Fruit fly (Drosophila melanogaster) whole organism, embryonic: ENCODE data around the gene mon2.

Experiments used
- Ada2b ChIP-seq: fragments of 200-800 bp; sonication (Bioruptor generic); IDR thresholded peaks from 2 replicates; pipeline ENCODE4 v1.3.6; 2022; ENCODE audit warnings: missing biosample characterization, missing genetic modification characterization
- Atf3 ChIP-seq: fragments of 200-800 bp; sonication (Bioruptor generic); optimal IDR thresholded peaks from 3 replicates; lab custom pipeline; 2016; ENCODE audit warnings: missing biosample characterization, missing genetic modification characterization
- Atf6 ChIP-seq: fragments of 200-800 bp; sonication (Bioruptor generic); IDR thresholded peaks from 2 replicates; pipeline ENCODE4 v1.3.6; 2022; ENCODE audit warnings: missing biosample characterization, missing genetic modification characterization
- Bgb ChIP-seq: fragments of 200-800 bp; sonication (Bioruptor generic); IDR thresholded peaks from 2 replicates; pipeline ENCODE4 v1.3.6; 2022; ENCODE audit warnings: missing biosample characterization, missing genetic modification characterization; ENCODE audit not compliant: partially characterized antibody
- BtbVII ChIP-seq: fragments of 200-800 bp; sonication (Bioruptor generic); optimal IDR thresholded peaks from 3 replicates; lab custom pipeline; 2017; ENCODE audit warnings: missing biosample characterization, mild to moderate bottlenecking, missing genetic modification characterization
- C15 ChIP-seq: fragments of 200-800 bp; sonication (Bioruptor generic); IDR thresholded peaks from 3 replicates; pipeline ENCODE4 v1.3.6; 2022; ENCODE audit warnings: missing biosample characterization, missing genetic modification characterization
- CG1603 ChIP-seq: fragments of 200-800 bp; sonication (Bioruptor generic); optimal IDR thresholded peaks from 2 replicates; lab custom pipeline; 2019; ENCODE audit warnings: missing biosample characterization, mild to moderate bottlenecking, missing genetic modification characterization, moderate library complexity
- CG1647 ChIP-seq: fragments of 200-800 bp; sonication (Bioruptor generic); optimal IDR thresholded peaks from 3 replicates; lab custom pipeline; 2016; ENCODE audit warnings: missing biosample characterization, missing genetic modification characterization
- CG18599 ChIP-seq: fragments of 200-800 bp; sonication (Bioruptor generic); optimal IDR thresholded peaks from 3 replicates; lab custom pipeline; 2017; ENCODE audit warnings: missing biosample characterization, missing genetic modification characterization, mild to moderate bottlenecking, moderate library complexity, missing genetic modification reagents
- CG2199 ChIP-seq: fragments of 200-800 bp; sonication (Bioruptor generic); IDR thresholded peaks from 3 replicates; pipeline ENCODE4 v1.3.6; 2022; ENCODE audit warnings: missing biosample characterization, missing genetic modification characterization
- CG3838 ChIP-seq: fragments of 200-800 bp; sonication (Bioruptor generic); optimal IDR thresholded peaks from 3 replicates; lab custom pipeline; 2016; ENCODE audit warnings: missing biosample characterization, missing genetic modification characterization
- CG4617 ChIP-seq: fragments of 200-800 bp; sonication (Bioruptor generic); optimal IDR thresholded peaks from 3 replicates; lab custom pipeline; 2016; ENCODE audit warnings: missing biosample characterization, missing genetic modification characterization, borderline replicate concordance
- CG5180 ChIP-seq: fragments of 200-800 bp; sonication (Bioruptor generic); optimal IDR thresholded peaks from 3 replicates; lab custom pipeline; 2017; ENCODE audit warnings: missing biosample characterization, missing genetic modification characterization, mild to moderate bottlenecking, moderate library complexity, missing genetic modification reagents
- CG5245 ChIP-seq: fragments of 200-800 bp; sonication (Bioruptor generic); optimal IDR thresholded peaks from 3 replicates; lab custom pipeline; 2016; ENCODE audit warnings: missing biosample characterization, missing genetic modification characterization
- CG6689 ChIP-seq: fragments of 200-800 bp; sonication (Bioruptor generic); IDR thresholded peaks from 2 replicates; pipeline ENCODE4 v1.3.6; 2022; ENCODE audit warnings: missing biosample characterization, missing genetic modification characterization
- CG8290 ChIP-seq, 3 experiments: fragments of 200-800 bp; sonication (Bioruptor generic); optimal IDR thresholded peaks; 2 replicates each; lab custom pipeline; 2016 to 2019; ENCODE audit warnings: missing biosample characterization in 3 of 3, missing genetic modification characterization in 3 of 3, mild to moderate bottlenecking in 2 of 3, moderate library complexity in 1 of 3
- CG9215 ChIP-seq: fragments of 200-800 bp; sonication (Bioruptor generic); IDR thresholded peaks from 2 replicates; pipeline ENCODE4 v1.3.6; 2022; ENCODE audit warnings: missing biosample characterization, missing genetic modification characterization
- CG9609 ChIP-seq: fragments of 200-800 bp; sonication (Bioruptor generic); optimal IDR thresholded peaks from 3 replicates; lab custom pipeline; 2016; ENCODE audit warnings: missing biosample characterization, missing genetic modification characterization
- CG9876 ChIP-seq: fragments of 200-800 bp; sonication (Bioruptor generic); optimal IDR thresholded peaks from 2 replicates; lab custom pipeline; 2016; ENCODE audit warnings: missing biosample characterization, missing genetic modification characterization
- Dbx ChIP-seq: fragments of 200-800 bp; sonication (Bioruptor generic); IDR thresholded peaks from 3 replicates; pipeline ENCODE4 v1.3.6; 2022; ENCODE audit warnings: missing biosample characterization, missing genetic modification characterization
- Deaf1 ChIP-seq: fragments of 200-800 bp; optimal IDR thresholded peaks from 3 replicates; lab custom pipeline; 2019; ENCODE audit warnings: missing biosample characterization, mild to moderate bottlenecking, missing genetic modification characterization, moderate library complexity
- HmgZ ChIP-seq: fragments of 200-800 bp; sonication (Bioruptor generic); optimal IDR thresholded peaks from 2 replicates; lab custom pipeline; 2018; ENCODE audit warnings: missing biosample characterization, mild to moderate bottlenecking, missing genetic modification characterization
- MTF-1 ChIP-seq: fragments of 200-800 bp; sonication (Bioruptor generic); optimal IDR thresholded peaks from 2 replicates; lab custom pipeline; 2018; ENCODE audit warnings: missing biosample characterization, mild to moderate bottlenecking, missing genetic modification characterization, borderline replicate concordance
- Med ChIP-seq: fragments of 200-800 bp; sonication (Bioruptor generic); peaks from one replicate; lab custom pipeline; 2016; ENCODE audit warnings: missing biosample characterization, missing genetic modification characterization, mild to moderate bottlenecking, inconsistent platforms, moderate library complexity
- Scr ChIP-seq: fragments of 200-800 bp; sonication (Bioruptor generic); IDR thresholded peaks from 2 replicates; pipeline ENCODE4 v1.3.6; 2022; ENCODE audit warnings: missing biosample characterization, missing genetic modification characterization; ENCODE audit not compliant: partially characterized antibody
- Stat92E ChIP-seq, 3 experiments: fragments of >200 bp in 2 of 3; fragments of 200-800 bp in 1 of 3; sonication (Bioruptor generic) in 1 of 3; optimal IDR thresholded peaks; 2 replicates each; lab custom pipeline; 2017 to 2019; ENCODE audit warnings: missing biosample characterization in 3 of 3, missing genetic modification characterization in 3 of 3, mild to moderate bottlenecking in 1 of 3, moderate library complexity in 1 of 3
- Trl ChIP-seq, 3 experiments: fragments of >200 bp in 2 of 3; fragments of 200-800 bp in 1 of 3; sonication (Bioruptor generic) in 1 of 3; optimal IDR thresholded peaks; 2 replicates in 1 of 3; 3 replicates in 2 of 3; lab custom pipeline; 2016 to 2017; ENCODE audit warnings: missing biosample characterization in 1 of 3, missing genetic modification characterization in 1 of 3
- YL-1 ChIP-seq: fragments of 200-800 bp; sonication (Bioruptor generic); optimal IDR thresholded peaks from 3 replicates; lab custom pipeline; 2017; ENCODE audit warnings: missing biosample characterization, mild to moderate bottlenecking, missing genetic modification characterization
- ap ChIP-seq: fragments of 200-800 bp; sonication (Bioruptor generic); IDR thresholded peaks from 2 replicates; pipeline ENCODE4 v1.3.6; 2022; ENCODE audit warnings: missing biosample characterization, missing genetic modification characterization
- ash1 ChIP-seq: fragments of 200-800 bp; sonication (Bioruptor generic); optimal IDR thresholded peaks from 2 replicates; lab custom pipeline; 2018; ENCODE audit warnings: missing biosample characterization, mild to moderate bottlenecking, missing genetic modification characterization
- bcd ChIP-seq: fragments of 200-800 bp; sonication (Bioruptor generic); optimal IDR thresholded peaks from 2 replicates; lab custom pipeline; 2017; ENCODE audit warnings: missing biosample characterization, mild to moderate bottlenecking, missing genetic modification characterization
- cwo ChIP-seq: fragments of 200-800 bp; sonication (Bioruptor generic); optimal IDR thresholded peaks from 3 replicates; lab custom pipeline; 2017; ENCODE audit warnings: missing biosample characterization, missing genetic modification characterization, mild to moderate bottlenecking, moderate library complexity, missing genetic modification reagents
- da ChIP-seq: fragments of 200-800 bp; sonication (Bioruptor generic); optimal IDR thresholded peaks from 2 replicates; lab custom pipeline; 2016; ENCODE audit warnings: missing biosample characterization, missing genetic modification characterization
- dysf ChIP-seq: fragments of 200-800 bp; sonication (Bioruptor generic); IDR thresholded peaks from 3 replicates; pipeline ENCODE4 v1.3.6; 2022; ENCODE audit warnings: missing biosample characterization, missing genetic modification characterization
- h ChIP-seq: fragments of >200 bp; optimal IDR thresholded peaks from 2 replicates; lab custom pipeline; 2017
- kay ChIP-seq: fragments of 200-800 bp; sonication (Bioruptor generic); optimal IDR thresholded peaks from 2 replicates; lab custom pipeline; 2016; ENCODE audit warnings: missing biosample characterization, missing genetic modification characterization
- lola ChIP-seq, 3 experiments: fragments of >200 bp in 2 of 3; fragments of 200-800 bp in 1 of 3; sonication (Bioruptor generic) in 1 of 3; optimal IDR thresholded peaks; 2 replicates each; lab custom pipeline; 2017 to 2019; ENCODE audit warnings: missing biosample characterization in 3 of 3, missing genetic modification characterization in 3 of 3, mild to moderate bottlenecking in 1 of 3, moderate library complexity in 1 of 3
- mirr ChIP-seq: fragments of 200-800 bp; sonication (Bioruptor generic); optimal IDR thresholded peaks from 3 replicates; lab custom pipeline; 2018; ENCODE audit warnings: missing biosample characterization, mild to moderate bottlenecking, missing genetic modification characterization
- nerfin-1 ChIP-seq: fragments of 200-800 bp; sonication (Bioruptor generic); optimal IDR thresholded peaks from 3 replicates; lab custom pipeline; 2019; ENCODE audit warnings: missing biosample characterization, mild to moderate bottlenecking, missing genetic modification characterization, moderate library complexity
- pzg ChIP-seq: fragments of 200-800 bp; sonication (Bioruptor generic); optimal IDR thresholded peaks from 3 replicates; lab custom pipeline; 2018; ENCODE audit warnings: missing biosample characterization, mild to moderate bottlenecking, missing genetic modification characterization, moderate library complexity
- salm ChIP-seq: fragments of 200-800 bp; sonication (Bioruptor generic); optimal IDR thresholded peaks from 2 replicates; lab custom pipeline; 2018; ENCODE audit warnings: missing biosample characterization, mild to moderate bottlenecking, missing genetic modification characterization
- scrt ChIP-seq: fragments of 200-800 bp; sonication (Bioruptor generic); optimal IDR thresholded peaks from 2 replicates; lab custom pipeline; 2018; ENCODE audit warnings: missing biosample characterization, mild to moderate bottlenecking, missing genetic modification characterization, moderate library complexity
- sens ChIP-seq: fragments of 200-800 bp; sonication (Bioruptor generic); peaks from one replicate; lab custom pipeline; 2016; ENCODE audit warnings: missing biosample characterization, missing genetic modification characterization
- slbo ChIP-seq: fragments of 200-800 bp; sonication (Bioruptor generic); IDR thresholded peaks from 2 replicates; pipeline ENCODE4 v1.3.6; 2022; ENCODE audit warnings: missing biosample characterization, missing genetic modification characterization

mon2 gene

DNA sequence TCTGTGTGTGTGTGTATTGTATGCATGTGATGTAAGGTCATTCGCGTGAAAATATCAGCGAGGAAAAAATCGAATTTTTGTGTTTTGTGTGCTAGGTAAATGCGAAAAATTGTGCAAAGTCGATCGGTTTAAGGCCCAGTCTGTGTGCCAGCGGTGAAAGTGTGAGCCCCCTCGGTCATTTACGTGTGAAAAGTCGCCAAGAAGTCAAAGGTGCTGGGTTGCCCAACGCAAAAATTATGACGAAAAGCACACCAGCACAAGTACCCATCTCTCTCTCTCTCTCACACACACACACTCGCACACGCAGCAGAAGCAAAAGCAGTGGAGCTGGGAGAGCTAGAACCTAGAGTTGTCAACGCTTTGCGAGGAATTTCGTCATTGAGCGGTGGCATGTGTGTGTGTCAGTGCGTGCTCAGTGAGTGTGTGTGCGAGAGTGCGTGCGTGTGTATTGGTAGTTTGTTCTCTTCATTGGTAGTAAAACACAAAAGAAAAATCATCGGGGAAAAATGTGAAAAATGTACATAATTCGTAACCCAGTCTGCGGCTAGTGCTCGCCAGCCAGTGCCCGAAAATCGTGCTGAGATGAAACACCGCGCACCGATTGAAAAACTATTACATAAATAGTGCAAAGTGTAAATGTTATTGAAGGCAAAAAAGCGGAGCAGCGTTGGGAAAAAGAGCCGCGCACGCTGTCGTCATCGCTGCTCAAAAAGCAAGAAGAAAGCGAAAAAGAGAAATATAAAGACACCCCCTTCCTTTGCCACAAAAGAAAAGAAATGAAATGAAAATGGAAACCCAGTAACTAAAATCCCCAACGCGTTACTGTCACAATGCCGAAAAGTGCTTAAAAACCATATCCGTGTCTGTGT, 40.1 kb downstream of the mon2 start (continued):
- peak; percentile 41 for TF ChIP-seq CG18599
- peak in 1 of 3 experiments; percentile 93 for TF ChIP-seq lola (GFP tag; optimal IDR thresholded peaks at IDR 0.05; lab: Kevin White, UChicago)
- TF ChIP-seq scrt (GFP tag; lab: Kevin White, UChicago): no peak
- TF ChIP-seq kay (GFP tag; lab: Kevin White, UChicago): peak; percentile 3
- TF ChIP-seq h (lab: Kevin White, UChicago): no peak
- TF ChIP-seq CG5245 (GFP tag; lab: Kevin White, UChicago): no peak
- no peak for TF ChIP-seq CG1647 (GFP tag; lab: Kevin White, UChicago)
- TF ChIP-seq HmgZ (tag; lab: Kevin White, UChicago): peak; percentile 50
- peak; percentile 13 for TF ChIP-seq CG1603 (tag; lab: Kevin White, UChicago)
- TF ChIP-seq CG3838 (GFP tag; lab: Kevin White, UChicago): no peak
- TF ChIP-seq Ada2b (GFP tag; lab: Robert Waterston, UW): no peak
- TF ChIP-seq CG9215 (GFP tag; lab: Robert Waterston, UW): 0 out of 2 replicates have a peak, but pooled peaks have one; percentile 19
- TF ChIP-seq MTF-1: peak; percentile 9
- TF ChIP-seq Bgb: peak; percentile 32; the same call in 1 of the 2 replicates
- TF ChIP-seq mirr (GFP tag; lab: Kevin White, UChicago): peak; percentile 45
- TF ChIP-seq pzg (GFP tag; lab: Kevin White, UChicago): peak; percentile 4
- no peak for TF ChIP-seq dysf
- TF ChIP-seq Deaf1: peak; percentile 3
- 0 out of 2 replicates have a peak, but pooled peaks have one; percentile 31 for TF ChIP-seq slbo (GFP tag; lab: Robert Waterston, UW)
- TF ChIP-seq salm: no peak
- peak; percentile 81 to 93 for TF ChIP-seq Trl (optimal IDR thresholded peaks at IDR 0.05; lab: Kevin White, UChicago)
- TF ChIP-seq Trl (GFP tag; optimal IDR thresholded peaks at IDR 0.05; lab: Kevin White, UChicago): peak; percentile 29
- peak; percentile 68 for TF ChIP-seq nerfin-1 (tag; lab: Kevin White, UChicago)
- TF ChIP-seq Atf6 (GFP tag; lab: Robert Waterston, UW): 0 out of 2 replicates have a peak, but pooled peaks have one; percentile 11
- TF ChIP-seq Med (GFP tag; lab: Kevin White, UChicago): peak; percentile 65
- TF ChIP-seq Atf3: peak; percentile 4
- TF ChIP-seq ap (GFP tag; lab: Robert Waterston, UW): no peak
- no peak; the same call in 1 of the 2 replicates for TF ChIP-seq Scr (GFP tag; lab: Robert Waterston, UW)
- TF ChIP-seq sens: peak; percentile 70
- no peak for TF ChIP-seq bcd (GFP tag; lab: Kevin White, UChicago)
- TF ChIP-seq CG2199: peak; percentile 71; the same call in 1 of the 3 replicates
- TF ChIP-seq Stat92E (GFP tag; optimal IDR thresholded peaks at IDR 0.05; lab: Kevin White, UChicago): peak in 1 of 3 experiments; percentile 6
- TF ChIP-seq CG8290 (GFP tag; optimal IDR thresholded peaks at IDR 0.05; lab: Kevin White, UChicago): no peak
- peak in 1 of 2 experiments; percentile 58 for TF ChIP-seq CG8290 (tag; optimal IDR thresholded peaks at IDR 0.05; lab: Kevin White, UChicago)
- peak; percentile 23 for TF ChIP-seq cwo
- no peak for TF ChIP-seq BtbVII (GFP tag; lab: Kevin White, UChicago)
- no peak for TF ChIP-seq CG9876 (GFP tag; lab: Kevin White, UChicago)
- TF ChIP-seq YL-1: peak; percentile 68
- TF ChIP-seq CG4617 (GFP tag; lab: Kevin White, UChicago): peak; percentile 54
- no peak for TF ChIP-seq da (GFP tag; lab: Kevin White, UChicago)
- no peak for TF ChIP-seq CG9609 (GFP tag; lab: Kevin White, UChicago)
- TF ChIP-seq C15 (GFP tag; lab: Robert Waterston, UW): no peak
- no peak for TF ChIP-seq CG6689 (GFP tag; lab: Robert Waterston, UW)
- 0 out of 3 replicates have a peak, but pooled peaks have one; percentile 43 for TF ChIP-seq Dbx (GFP tag; lab: Robert Waterston, UW)
- peak; percentile 43 for TF ChIP-seq ash1 (GFP tag; lab: Kevin White, UChicago)
- peak; percentile 16 for TF ChIP-seq CG5180 (GFP tag; lab: Kevin White, UChicago)
